Worm (Caenorhabditis elegans) whole organism, mixed stage, embryonic: ENCODE results near the gene men-1.

Experiments
- blmp-1 ChIP-seq: fragments of 150-350 bp; optimal IDR thresholded peaks from 2 replicates; lab custom pipeline; 2014; ENCODE audit warnings: missing biosample characterization, missing genetic modification characterization
- cnd-1 ChIP-seq: fragments of 200-800 bp; sonication (Bioruptor generic); optimal IDR thresholded peaks from 2 replicates; lab custom pipeline; 2018; ENCODE audit warnings: mild to moderate bottlenecking, missing genetic modification characterization, missing compliant biosample characterization
- nhr-28 ChIP-seq: fragments of 150-350 bp; optimal IDR thresholded peaks from 2 replicates; lab custom pipeline; 2014; ENCODE audit warnings: missing biosample characterization, missing genetic modification characterization
- unc-62 ChIP-seq: fragments of 150-350 bp; optimal IDR thresholded peaks from 2 replicates; lab custom pipeline; 2014; ENCODE audit warnings: missing biosample characterization, missing genetic modification reagents, missing genetic modification characterization

DNA sequence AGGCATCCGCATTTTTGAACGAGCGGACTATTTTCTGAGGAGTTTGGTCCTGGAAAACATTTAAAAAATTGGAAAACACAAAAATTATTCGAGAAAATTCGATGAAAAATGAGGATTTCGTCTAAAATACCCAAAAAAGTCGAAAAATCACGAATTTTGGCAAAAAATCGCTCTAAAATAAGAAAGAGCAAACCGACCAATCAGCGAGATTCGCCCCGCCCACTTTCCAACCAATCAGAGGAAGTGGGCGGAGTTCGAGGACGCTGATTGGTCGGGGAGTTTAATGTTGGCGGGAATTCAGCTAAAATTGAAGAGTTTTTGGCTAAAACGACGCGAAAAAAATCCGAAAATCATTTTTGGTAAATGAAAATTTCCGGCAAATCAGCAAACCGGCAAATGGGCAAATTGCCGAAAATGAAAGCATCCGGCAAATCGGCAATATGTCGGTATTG lies 35.2 kb upstream of the men-1 start, which contains the start of gene Y54G11A.1:
- TF ChIP-seq unc-62 (no peak), nhr-28 (no peak), cnd-1 (tag; lab: Kevin White, UChicago) (no peak), blmp-1 (tag; lab: Kevin White, UChicago) (no peak)
